Worm (Caenorhabditis elegans): Measurements from ENCODE around the gene sams-4.

- no peak for TF ChIP-seq mes-2 (tag; optimal IDR thresholded peaks at IDR 0.05; ENCODE audit: poor library complexity, severe bottlenecking)
- no peak for TF ChIP-seq nhr-11 (tag; optimal IDR thresholded peaks at IDR 0.05)
- no peak for TF ChIP-seq nhr-6 (tag; optimal IDR thresholded peaks at IDR 0.05)
- no peak for TF ChIP-seq nhr-10 (tag; optimal IDR thresholded peaks at IDR 0.05)
- TF ChIP-seq pha-4 (GFP tag; IDR thresholded peaks at IDR 0.05), result no peak
- TF ChIP-seq pha-4 (tag; optimal IDR thresholded peaks at IDR 0.05), result no peak
- no peak for TF ChIP-seq jun-1 (tag; optimal IDR thresholded peaks at IDR 0.05)
- no peak for TF ChIP-seq ceh-82 (tag; optimal IDR thresholded peaks at IDR 0.05)
- TF ChIP-seq ceh-32 (tag; optimal IDR thresholded peaks at IDR 0.05; ENCODE audit: poor library complexity), result no peak
- no peak for TF ChIP-seq madf-5 (GFP tag; IDR thresholded peaks at IDR 0.05)
- TF ChIP-seq nhr-77 (tag; optimal IDR thresholded peaks at IDR 0.05), result no peak
- TF ChIP-seq lim-7 (GFP tag; IDR thresholded peaks at IDR 0.05), result no peak
Measured at ce11 chrIV:5832801-5833200, 13.4 kb downstream of the sams-4 start.

All from whole organism, L4 larva.